Worm (Caenorhabditis elegans): ENCODE results near the gene wago-5.
A peak's percentile ranks its signal among the peaks of the same experiment; 100 is the strongest.
"Not testable (repeated sequence)": the region's sequence is repeated elsewhere in the genome, so short reads cannot be mapped to it uniquely, and the experiment has no call there.

The wago-5 gene

ce11 chrII:5815382-5815781 lies at the start of gene wago-5:
wago-5 (minus strand) TSS chrII:5815482.
- not testable (repeated sequence) for TF ChIP-seq W03F9.2, him-1, dao-5 (tag; optimal IDR thresholded peaks at IDR 0.05)

ce11 chrII:5863893-5864292 lies 48.6 kb upstream of the wago-5 start, which contains the start of gene tag-234:
tag-234 (plus strand) TSS chrII:5864193.
- TF ChIP-seq W03F9.2 (tag; optimal IDR thresholded peaks at IDR 0.05), result no peak
- no peak for TF ChIP-seq dao-5 (tag; optimal IDR thresholded peaks at IDR 0.05)
- TF ChIP-seq him-1 (tag; optimal IDR thresholded peaks at IDR 0.05), result no peak

ce11 chrII:5860621-5861020 lies 45.3 kb upstream of the wago-5 start:
- TF ChIP-seq him-1 (tag; optimal IDR thresholded peaks at IDR 0.05) (no peak), W03F9.2 (tag; optimal IDR thresholded peaks at IDR 0.05) (no peak), dao-5 (tag; optimal IDR thresholded peaks at IDR 0.05) (no peak)

ce11 chrII:5858322-5858721 lies 43.0 kb upstream of the wago-5 start, which contains the start of gene F55C12.4:
F55C12.4 (minus strand) TSS chrII:5858422.
- TF ChIP-seq dao-5 (tag; optimal IDR thresholded peaks at IDR 0.05) (no peak), W03F9.2 (tag; optimal IDR thresholded peaks at IDR 0.05) (no peak), him-1 (tag; optimal IDR thresholded peaks at IDR 0.05) (no peak)

ce11 chrII:5854122-5854521 lies 38.8 kb upstream of the wago-5 start, which contains the start of gene H41C03.1:
H41C03.1 (plus strand) TSS chrII:5854422.
- TF ChIP-seq him-1 (tag; optimal IDR thresholded peaks at IDR 0.05), result no peak

- TF ChIP-seq him-1 (tag; optimal IDR thresholded peaks at IDR 0.05) (no peak), dao-5 (tag; optimal IDR thresholded peaks at IDR 0.05) (no peak), W03F9.2 (tag; optimal IDR thresholded peaks at IDR 0.05) (no peak)
Observed at ce11 chrII:5853261-5853660, 38.0 kb upstream of the wago-5 start.

ce11 chrII:5852007-5852406 lies 36.7 kb upstream of the wago-5 start, which contains the start of gene H41C03.2:
H41C03.2 (minus strand) TSS chrII:5852107.
- TF ChIP-seq him-1 (tag; optimal IDR thresholded peaks at IDR 0.05) (no peak), W03F9.2 (tag; optimal IDR thresholded peaks at IDR 0.05) (no peak), dao-5 (tag; optimal IDR thresholded peaks at IDR 0.05) (no peak)

- no peak for TF ChIP-seq W03F9.2 (tag; optimal IDR thresholded peaks at IDR 0.05)
- TF ChIP-seq him-1 (tag; optimal IDR thresholded peaks at IDR 0.05), result no peak
- TF ChIP-seq dao-5 (tag; optimal IDR thresholded peaks at IDR 0.05), result no peak
Observed at ce11 chrII:5846181-5846580, 30.9 kb upstream of the wago-5 start.

- TF ChIP-seq W03F9.2 (tag; optimal IDR thresholded peaks at IDR 0.05) (no peak), him-1 (tag; optimal IDR thresholded peaks at IDR 0.05) (no peak), dao-5 (tag; optimal IDR thresholded peaks at IDR 0.05) (no peak)
Observed at ce11 chrII:5845441-5845840, 30.2 kb upstream of the wago-5 start, which contains the start of the genes ZK1248.17 and H41C03.3. ZK1248.17 (minus strand) TSS chrII:5845541. H41C03.3 (plus strand) TSS chrII:5845777.

ce11 chrII:5844694-5845129 lies 29.4 kb upstream of the wago-5 start:
- TF ChIP-seq W03F9.2 (tag; optimal IDR thresholded peaks at IDR 0.05), result peak; percentile 97
- peak; percentile 92 for TF ChIP-seq dao-5 (tag; optimal IDR thresholded peaks at IDR 0.05)
- TF ChIP-seq him-1 (tag; optimal IDR thresholded peaks at IDR 0.05), result peak; percentile 99

ce11 chrII:5841866-5842265 lies 26.6 kb upstream of the wago-5 start, which contains the start of gene nep-25:
nep-25 (plus strand) TSS chrII:5842240.
- TF ChIP-seq him-1 (tag; optimal IDR thresholded peaks at IDR 0.05), result no peak
- no peak for TF ChIP-seq W03F9.2 (tag; optimal IDR thresholded peaks at IDR 0.05)
- TF ChIP-seq dao-5 (tag; optimal IDR thresholded peaks at IDR 0.05), result no peak

ce11 chrII:5841053-5841547 lies 25.8 kb upstream of the wago-5 start, which contains the start of gene lec-5:
lec-5 (minus strand) TSS chrII:5841103.
- TF ChIP-seq him-1 (tag; optimal IDR thresholded peaks at IDR 0.05) (no peak), dao-5 (tag; optimal IDR thresholded peaks at IDR 0.05) (no peak), W03F9.2 (tag; optimal IDR thresholded peaks at IDR 0.05) (no peak)

ce11 chrII:5839227-5839626 lies 23.9 kb upstream of the wago-5 start, which contains the start of gene ZK1248.19:
ZK1248.19 (minus strand) TSS chrII:5839414.
- TF ChIP-seq him-1 (tag; optimal IDR thresholded peaks at IDR 0.05), result no peak
- no peak for TF ChIP-seq dao-5 (tag; optimal IDR thresholded peaks at IDR 0.05)
- TF ChIP-seq W03F9.2 (tag; optimal IDR thresholded peaks at IDR 0.05), result peak; percentile 38

- TF ChIP-seq him-1 (tag; optimal IDR thresholded peaks at IDR 0.05), result no peak
- TF ChIP-seq dao-5 (tag; optimal IDR thresholded peaks at IDR 0.05), result no peak
- TF ChIP-seq W03F9.2 (tag; optimal IDR thresholded peaks at IDR 0.05), result no peak
Observed at ce11 chrII:5838453-5838852, 23.2 kb upstream of the wago-5 start, which contains the start of gene ZK1248.15. ZK1248.15 (minus strand) TSS chrII:5838553.
